Fruit fly (Drosophila melanogaster) Kc167 (cell line): ENCODE measurements around the gene CG4218.

Experiments used
- Myc ChIP-seq: fragments of >200 bp; optimal IDR thresholded peaks from 2 replicates; lab custom pipeline; 2017; ENCODE audit warnings: missing external identifiers
- h ChIP-seq: fragments of >200 bp; optimal IDR thresholded peaks from 3 replicates; lab custom pipeline; 2018; ENCODE audit warnings: missing external identifiers
- psq ChIP-seq: fragments of >200 bp; optimal IDR thresholded peaks from 2 replicates; lab custom pipeline; 2017; ENCODE audit warnings: missing external identifiers
- ttk ChIP-seq: sonication (Bioruptor generic); optimal IDR thresholded peaks from 2 replicates; lab custom pipeline; 2017; ENCODE audit warnings: missing external identifiers

dm6 chr2L:14515222-14516044 lies 33.5 kb downstream of the CG4218 start:
- TF ChIP-seq ttk (no peak), psq (no peak), h (no peak), Myc (lab: Kevin White, UChicago) (no peak)
